Fruit fly (Drosophila melanogaster) Kc167 (cell line): ENCODE results near the gene Msh6.

Source experiments
- Myc ChIP-seq: fragments of >200 bp; optimal IDR thresholded peaks from 2 replicates; lab custom pipeline; 2017; ENCODE audit warnings: missing external identifiers
- h ChIP-seq: fragments of >200 bp; optimal IDR thresholded peaks from 3 replicates; lab custom pipeline; 2018; ENCODE audit warnings: missing external identifiers

dm6 chr3L:15199216-15200090 is 41.1 kb upstream of the Msh6 start:
- no peak for TF ChIP-seq Myc
- no peak for TF ChIP-seq h (lab: Kevin White, UChicago)
